Fruit fly (Drosophila melanogaster) whole organism, embryonic: ENCODE results near the gene CG32813.

Experiments used
- C15 ChIP-seq: fragments of 200-800 bp; sonication (Bioruptor generic); IDR thresholded peaks from 3 replicates; pipeline ENCODE4 v1.3.6; 2022; ENCODE audit warnings: missing biosample characterization, missing genetic modification characterization
- CG10147 ChIP-seq: fragments of 200-800 bp; sonication (Bioruptor generic); optimal IDR thresholded peaks from 2 replicates; lab custom pipeline; 2019; ENCODE audit warnings: missing biosample characterization, mild to moderate bottlenecking, missing genetic modification characterization, moderate library complexity
- CG10267 ChIP-seq: fragments of 200-800 bp; sonication (Bioruptor generic); optimal IDR thresholded peaks from 2 replicates; lab custom pipeline; 2018; ENCODE audit warnings: missing biosample characterization, mild to moderate bottlenecking, missing genetic modification characterization, moderate library complexity
- CG10959 ChIP-seq: fragments of 200-800 bp; sonication (Bioruptor generic); IDR thresholded peaks from 2 replicates; pipeline ENCODE4 v1.3.6; 2022; ENCODE audit warnings: missing biosample characterization, missing genetic modification characterization
- CG11085 ChIP-seq: fragments of 200-800 bp; sonication (Bioruptor generic); IDR thresholded peaks from 2 replicates; pipeline ENCODE4 v1.3.6; 2022; ENCODE audit warnings: missing biosample characterization, missing genetic modification characterization
- CG12104 ChIP-seq: fragments of 200-800 bp; sonication (Bioruptor generic); optimal IDR thresholded peaks from 3 replicates; lab custom pipeline; 2016; ENCODE audit warnings: missing biosample characterization, missing genetic modification characterization
- CG17186 ChIP-seq: fragments of 200-800 bp; sonication (Bioruptor generic); optimal IDR thresholded peaks from 3 replicates; lab custom pipeline; 2017; ENCODE audit warnings: missing biosample characterization, missing genetic modification reagents, missing genetic modification characterization
- CG17802 ChIP-seq: fragments of 200-800 bp; sonication (Bioruptor generic); optimal IDR thresholded peaks from 2 replicates; lab custom pipeline; 2018; ENCODE audit warnings: missing biosample characterization, mild to moderate bottlenecking, missing genetic modification characterization, moderate library complexity
- CG2199 ChIP-seq: fragments of 200-800 bp; sonication (Bioruptor generic); IDR thresholded peaks from 3 replicates; pipeline ENCODE4 v1.3.6; 2022; ENCODE audit warnings: missing biosample characterization, missing genetic modification characterization
- CG2875 ChIP-seq: fragments of 200-800 bp; sonication (Bioruptor generic); optimal IDR thresholded peaks from 2 replicates; lab custom pipeline; 2017; ENCODE audit warnings: missing biosample characterization, mild to moderate bottlenecking, missing genetic modification characterization, missing genetic modification reagents
- CG30403 ChIP-seq: fragments of 200-800 bp; sonication (Bioruptor generic); optimal IDR thresholded peaks from 3 replicates; lab custom pipeline; 2016; ENCODE audit warnings: missing biosample characterization, missing genetic modification characterization
- CG3065 ChIP-seq: fragments of 200-800 bp; sonication (Bioruptor generic); optimal IDR thresholded peaks from 2 replicates; lab custom pipeline; 2016; ENCODE audit warnings: missing biosample characterization, missing genetic modification characterization
- CG3281 ChIP-seq: fragments of 200-800 bp; sonication (Bioruptor generic); optimal IDR thresholded peaks from 3 replicates; lab custom pipeline; 2017; ENCODE audit warnings: missing biosample characterization, mild to moderate bottlenecking, missing genetic modification characterization
- CG33213 ChIP-seq: fragments of 200-800 bp; sonication (Bioruptor generic); optimal IDR thresholded peaks from 3 replicates; lab custom pipeline; 2016; ENCODE audit warnings: missing biosample characterization, missing genetic modification characterization
- CG34224 ChIP-seq: fragments of 200-800 bp; sonication (Bioruptor generic); IDR thresholded peaks from 3 replicates; pipeline ENCODE4 v1.3.6; 2022; ENCODE audit warnings: missing biosample characterization, missing genetic modification characterization; ENCODE audit not compliant: partially characterized antibody
- CG8359 ChIP-seq: fragments of 200-800 bp; sonication (Bioruptor generic); optimal IDR thresholded peaks from 2 replicates; lab custom pipeline; 2017; ENCODE audit warnings: missing biosample characterization, mild to moderate bottlenecking, missing genetic modification characterization, borderline replicate concordance
- CG9609 ChIP-seq: fragments of 200-800 bp; sonication (Bioruptor generic); optimal IDR thresholded peaks from 3 replicates; lab custom pipeline; 2016; ENCODE audit warnings: missing biosample characterization, missing genetic modification characterization
- CoRest ChIP-seq: fragments of 200-800 bp; sonication (Bioruptor generic); optimal IDR thresholded peaks from 3 replicates; lab custom pipeline; 2018; ENCODE audit warnings: missing biosample characterization, mild to moderate bottlenecking, missing genetic modification characterization, moderate library complexity
- Doc2 ChIP-seq: fragments of 200-800 bp; sonication (Bioruptor generic); IDR thresholded peaks from 2 replicates; pipeline ENCODE4 v1.3.6; 2022; ENCODE audit warnings: missing biosample characterization, missing genetic modification characterization
- Fer1 ChIP-seq: fragments of 200-800 bp; sonication (Bioruptor generic); optimal IDR thresholded peaks from 2 replicates; lab custom pipeline; 2017; ENCODE audit warnings: missing biosample characterization, mild to moderate bottlenecking, missing genetic modification characterization
- HmgZ ChIP-seq: fragments of 200-800 bp; sonication (Bioruptor generic); optimal IDR thresholded peaks from 2 replicates; lab custom pipeline; 2018; ENCODE audit warnings: missing biosample characterization, mild to moderate bottlenecking, missing genetic modification characterization
- MBD-R2 ChIP-seq: fragments of 200-800 bp; sonication (Bioruptor generic); IDR thresholded peaks from 2 replicates; pipeline ENCODE4 v1.3.6; 2022; ENCODE audit warnings: missing biosample characterization, missing genetic modification characterization
- Pdp1 ChIP-seq, 2 experiments: fragments of 200-800 bp; sonication (Bioruptor generic); optimal IDR thresholded peaks; 3 replicates each; lab custom pipeline; 2016; ENCODE audit warnings: missing biosample characterization in 2 of 2, missing genetic modification characterization in 2 of 2, mild to moderate bottlenecking in 1 of 2, moderate library complexity in 1 of 2
- Rx ChIP-seq: fragments of 200-800 bp; sonication (Bioruptor generic); IDR thresholded peaks from 2 replicates; pipeline ENCODE4 v1.3.6; 2022; ENCODE audit warnings: missing biosample characterization, missing genetic modification characterization
- Trl ChIP-seq, 3 experiments: fragments of >200 bp in 2 of 3; fragments of 200-800 bp in 1 of 3; sonication (Bioruptor generic) in 1 of 3; optimal IDR thresholded peaks; 2 replicates in 1 of 3; 3 replicates in 2 of 3; lab custom pipeline; 2016 to 2017; ENCODE audit warnings: missing biosample characterization in 1 of 3, missing genetic modification characterization in 1 of 3
- Xbp1 ChIP-seq: fragments of 200-800 bp; sonication (Bioruptor generic); optimal IDR thresholded peaks from 3 replicates; lab custom pipeline; 2016; ENCODE audit warnings: missing biosample characterization, mild to moderate bottlenecking, missing genetic modification characterization
- Xrp1 ChIP-seq: fragments of 200-800 bp; sonication (Bioruptor generic); IDR thresholded peaks from 2 replicates; pipeline ENCODE4 v1.3.6; 2022; ENCODE audit warnings: missing biosample characterization, missing genetic modification characterization
- bab2 ChIP-seq: fragments of 200-800 bp; sonication (Bioruptor generic); optimal IDR thresholded peaks from 2 replicates; lab custom pipeline; 2016; ENCODE audit warnings: missing biosample characterization, missing genetic modification characterization
- caup ChIP-seq: fragments of 200-800 bp; sonication (Bioruptor generic); optimal IDR thresholded peaks from 3 replicates; lab custom pipeline; 2017; ENCODE audit warnings: missing biosample characterization, mild to moderate bottlenecking, missing genetic modification characterization, moderate library complexity; ENCODE audit not compliant: severe bottlenecking
- crol ChIP-seq: fragments of 200-800 bp; sonication (Bioruptor generic); IDR thresholded peaks from 2 replicates; pipeline ENCODE4 v1.3.6; 2022; ENCODE audit warnings: missing biosample characterization, missing genetic modification characterization
- emc ChIP-seq: fragments of 200-800 bp; sonication (Bioruptor generic); optimal IDR thresholded peaks from 2 replicates; lab custom pipeline; 2016; ENCODE audit warnings: missing biosample characterization, missing genetic modification characterization
- fd102C ChIP-seq: fragments of 200-800 bp; sonication (Bioruptor generic); optimal IDR thresholded peaks from 2 replicates; lab custom pipeline; 2018; ENCODE audit warnings: missing biosample characterization, mild to moderate bottlenecking, missing genetic modification characterization, moderate library complexity
- gcm ChIP-seq: fragments of 200-800 bp; sonication (Bioruptor generic); optimal IDR thresholded peaks from 2 replicates; lab custom pipeline; 2019; ENCODE audit warnings: missing biosample characterization, mild to moderate bottlenecking, missing genetic modification characterization, moderate library complexity
- insv ChIP-seq, 2 experiments: fragments of 200-800 bp; sonication (Bioruptor generic); optimal IDR thresholded peaks; 3 replicates each; lab custom pipeline; 2016 to 2018; ENCODE audit warnings: missing biosample characterization in 2 of 2, missing genetic modification characterization in 2 of 2
- jing ChIP-seq: fragments of 200-800 bp; sonication (Bioruptor generic); optimal IDR thresholded peaks from 2 replicates; lab custom pipeline; 2018; ENCODE audit warnings: missing biosample characterization, mild to moderate bottlenecking, missing genetic modification characterization
- ken ChIP-seq: fragments of 200-800 bp; sonication (Bioruptor generic); IDR thresholded peaks from 3 replicates; pipeline ENCODE4 v1.3.6; 2022; ENCODE audit warnings: missing biosample characterization, missing genetic modification characterization
- lab ChIP-seq: fragments of 200-800 bp; sonication (Bioruptor generic); optimal IDR thresholded peaks from 3 replicates; lab custom pipeline; 2017; ENCODE audit warnings: missing biosample characterization, missing genetic modification characterization, mild to moderate bottlenecking, moderate library complexity, missing genetic modification reagents
- nom ChIP-seq: fragments of 200-800 bp; sonication (Bioruptor generic); optimal IDR thresholded peaks from 2 replicates; lab custom pipeline; 2017; ENCODE audit warnings: missing biosample characterization, missing genetic modification characterization, mild to moderate bottlenecking, moderate library complexity, missing genetic modification reagents
- pan ChIP-seq, 4 experiments: fragments of >200 bp in 3 of 4; fragments of 200-800 bp in 1 of 4; sonication (Bioruptor generic) in 1 of 4; optimal IDR thresholded peaks in 3 of 4; IDR thresholded peaks in 1 of 4; 2 replicates each; pipeline versions ENCODE4 v1.3.6 to Lab custom; 2017 to 2022; ENCODE audit warnings: missing biosample characterization in 2 of 4, missing genetic modification characterization in 2 of 4, mixed read lengths in 1 of 4
- peb ChIP-seq: fragments of 200-800 bp; sonication (Bioruptor generic); IDR thresholded peaks from 2 replicates; pipeline ENCODE4 v1.3.6; 2022; ENCODE audit warnings: missing biosample characterization, missing genetic modification characterization
- psq ChIP-seq: fragments of 200-800 bp; sonication (Bioruptor generic); optimal IDR thresholded peaks from 2 replicates; lab custom pipeline; 2017; ENCODE audit warnings: missing biosample characterization, missing genetic modification characterization
- sim ChIP-seq: fragments of 200-800 bp; sonication (Bioruptor generic); IDR thresholded peaks from 2 replicates; pipeline ENCODE4 v1.3.6; 2022; ENCODE audit warnings: missing biosample characterization, missing genetic modification characterization
- sisA ChIP-seq: fragments of 200-800 bp; sonication (Bioruptor generic); IDR thresholded peaks from 2 replicates; pipeline ENCODE4 v1.3.6; 2022; ENCODE audit warnings: missing biosample characterization, missing genetic modification characterization
- sob ChIP-seq: fragments of 200-800 bp; sonication (Bioruptor generic); IDR thresholded peaks from 2 replicates; pipeline ENCODE4 v1.3.6; 2022; ENCODE audit warnings: missing biosample characterization, missing genetic modification characterization
- sug ChIP-seq: fragments of 200-800 bp; optimal IDR thresholded peaks from 2 replicates; lab custom pipeline; 2019; ENCODE audit warnings: missing biosample characterization, mild to moderate bottlenecking, missing genetic modification characterization, moderate library complexity
- tll ChIP-seq, 2 experiments: fragments of 200-800 bp in 1 of 2; fragments of >200 bp in 1 of 2; sonication (Bioruptor generic) in 1 of 2; optimal IDR thresholded peaks; 2 replicates each; lab custom pipeline; 2017 to 2019; ENCODE audit warnings: missing biosample characterization in 2 of 2, missing genetic modification characterization in 2 of 2, mild to moderate bottlenecking in 1 of 2, moderate library complexity in 1 of 2
- wek ChIP-seq: fragments of 200-800 bp; sonication (Bioruptor generic); optimal IDR thresholded peaks from 3 replicates; lab custom pipeline; 2018; ENCODE audit warnings: missing biosample characterization, mild to moderate bottlenecking, missing genetic modification characterization, moderate library complexity
- zen2 ChIP-seq: fragments of 200-800 bp; sonication (Bioruptor generic); IDR thresholded peaks from 3 replicates; pipeline ENCODE4 v1.3.6; 2022; ENCODE audit warnings: missing biosample characterization, missing genetic modification characterization; ENCODE audit not compliant: partially characterized antibody
- zfh1 ChIP-seq: fragments of 200-800 bp; sonication (Bioruptor generic); IDR thresholded peaks from 3 replicates; pipeline ENCODE4 v1.3.6; 2022; ENCODE audit warnings: missing biosample characterization, missing genetic modification characterization

Gene CG32813

DNA sequence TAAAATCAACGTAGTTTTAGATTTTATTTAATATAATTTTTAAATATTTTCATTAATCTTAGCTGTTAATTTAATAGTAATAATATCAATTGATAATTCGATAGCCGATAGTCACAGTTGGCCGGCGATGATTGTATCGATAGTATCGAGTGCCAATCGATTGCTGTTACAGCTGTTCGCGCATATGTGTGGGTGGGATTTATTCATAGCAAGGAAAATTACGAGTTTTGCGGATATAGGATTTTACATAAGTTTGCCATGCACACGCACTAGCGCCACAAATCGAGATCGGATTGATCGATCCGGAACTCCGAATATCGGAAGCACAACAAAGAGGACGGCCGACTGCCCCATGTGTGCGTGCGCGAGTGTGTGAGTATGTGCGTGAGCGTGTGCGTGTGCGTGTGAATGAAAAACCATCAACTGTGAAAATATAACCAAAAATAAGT lies 38.7 kb upstream of the CG32813 start, which contains the start of gene Naa30A (continued):
- TF ChIP-seq sug (tag; lab: Kevin White, UChicago) (peak; percentile 13), Trl (optimal IDR thresholded peaks at IDR 0.05; lab: Kevin White, UChicago) (no peak), Trl (GFP tag; optimal IDR thresholded peaks at IDR 0.05; lab: Kevin White, UChicago) (no peak), emc (GFP tag; lab: Kevin White, UChicago) (no peak), Pdp1 (GFP tag; optimal IDR thresholded peaks at IDR 0.05; lab: Kevin White, UChicago) (peak in 1 of 2 experiments; percentile 51), zen2 (GFP tag; lab: Robert Waterston, UW) (peak; percentile 87), CoRest (tag; lab: Kevin White, UChicago) (peak; percentile 11), C15 (GFP tag; lab: Robert Waterston, UW) (no peak), CG30403 (no peak), lab (GFP tag; lab: Kevin White, UChicago) (peak; percentile 6), CG11085 (GFP tag; lab: Robert Waterston, UW) (no peak), Xrp1 (no peak), crol (GFP tag; lab: Robert Waterston, UW) (no peak), Xbp1 (GFP tag; lab: Kevin White, UChicago) (no peak), CG2199 (GFP tag; lab: Robert Waterston, UW) (no peak), tll (GFP tag; optimal IDR thresholded peaks at IDR 0.05; lab: Kevin White, UChicago) (no peak), nom (GFP tag; lab: Kevin White, UChicago) (no peak), peb (GFP tag; lab: Robert Waterston, UW) (no peak), ken (GFP tag; lab: Robert Waterston, UW) (no peak), CG2875 (GFP tag; lab: Kevin White, UChicago) (no peak), fd102C (no peak), HmgZ (tag; lab: Kevin White, UChicago) (peak; percentile 42), pan (optimal IDR thresholded peaks at IDR 0.05; lab: Kevin White, UChicago) (no peak), pan (GFP tag; optimal IDR thresholded peaks at IDR 0.05 in 1 of 2, IDR thresholded peaks at IDR 0.05 in 1 of 2) (no peak), CG10959 (GFP tag; lab: Robert Waterston, UW) (no peak), CG3065 (GFP tag; lab: Kevin White, UChicago) (no peak), CG9609 (GFP tag; lab: Kevin White, UChicago) (no peak), gcm (GFP tag; lab: Kevin White, UChicago) (no peak), insv (GFP tag; optimal IDR thresholded peaks at IDR 0.05; lab: Kevin White, UChicago) (no peak), CG8359 (GFP tag; lab: Kevin White, UChicago) (no peak), Rx (GFP tag; lab: Robert Waterston, UW) (no peak), CG33213 (GFP tag; lab: Kevin White, UChicago) (no peak), Fer1 (GFP tag; lab: Kevin White, UChicago) (peak; percentile 26), CG3281 (GFP tag; lab: Kevin White, UChicago) (peak; percentile 7), bab2 (GFP tag; lab: Kevin White, UChicago) (no peak), wek (GFP tag; lab: Kevin White, UChicago) (no peak), jing (no peak), CG17802 (tag; lab: Kevin White, UChicago) (no peak), sim (GFP tag; lab: Robert Waterston, UW) (no peak), CG10147 (GFP tag; lab: Kevin White, UChicago) (no peak), Doc2 (GFP tag; lab: Robert Waterston, UW) (no peak), sisA (no peak), CG17186 (peak; percentile 48), CG12104 (GFP tag; lab: Kevin White, UChicago) (no peak), CG34224 (GFP tag; lab: Robert Waterston, UW) (peak; percentile 96), psq (no peak), caup (no peak), sob (GFP tag; lab: Robert Waterston, UW) (no peak), zfh1 (no peak), MBD-R2 (GFP tag; lab: Robert Waterston, UW) (peak; percentile 87), CG10267 (tag; lab: Kevin White, UChicago) (peak; percentile 34)
